Worm (Caenorhabditis elegans) whole organism, young adult: ENCODE results near the gene K11H12.9.

ENCODE experiments used
- B0019.2 ChIP-seq: fragments of 200-800 bp; sonication (Bioruptor generic); conservative IDR thresholded peaks from 2 replicates; pipeline ENCODE4 v1.3.6; 2022; ENCODE audit warnings: missing genetic modification reagents, missing genetic modification characterization, missing compliant biosample characterization
- F23B12.7 ChIP-seq: sonication (generic microtip); optimal IDR thresholded peaks from 2 replicates; lab custom pipeline; 2017; ENCODE audit warnings: missing genetic modification characterization, mild to moderate bottlenecking, missing compliant biosample characterization, antibody characterized with exemption, moderate library complexity; ENCODE audit not compliant: insufficient read depth
- F33H1.4 ChIP-seq: fragments of 200-800 bp; sonication (Bioruptor generic); IDR thresholded peaks from 2 replicates; pipeline ENCODE4 v1.3.6; 2022; ENCODE audit warnings: missing genetic modification reagents, missing genetic modification characterization, missing compliant biosample characterization
- F39B2.1 ChIP-seq: fragments of 200-800 bp; sonication (Bioruptor generic); IDR thresholded peaks from 2 replicates; pipeline ENCODE4 v1.3.6; 2022; ENCODE audit warnings: missing genetic modification reagents, missing genetic modification characterization, missing compliant biosample characterization
- F52B5.7 ChIP-seq: sonication (generic microtip); optimal IDR thresholded peaks from 2 replicates; lab custom pipeline; 2016; ENCODE audit warnings: mild to moderate bottlenecking, missing genetic modification characterization, missing compliant biosample characterization
- F57C9.4 ChIP-seq: sonication (generic microtip); optimal IDR thresholded peaks from 2 replicates; lab custom pipeline; 2017; ENCODE audit warnings: mild to moderate bottlenecking, missing genetic modification characterization, missing compliant biosample characterization
- Y53G8AR.9 ChIP-seq: fragments of 200-800 bp; sonication (Bioruptor generic); conservative IDR thresholded peaks from 2 replicates; pipeline ENCODE4 v1.3.6; 2022; ENCODE audit warnings: missing genetic modification reagents, missing genetic modification characterization, missing compliant biosample characterization
- Y56A3A.18 ChIP-seq: fragments of 200-800 bp; sonication (Bioruptor generic); IDR thresholded peaks from 2 replicates; pipeline ENCODE4 v1.3.6; 2022; ENCODE audit warnings: missing genetic modification reagents, missing genetic modification characterization, missing compliant biosample characterization
- Y67H2A.10 ChIP-seq: fragments of 200-800 bp; sonication (Bioruptor generic); conservative IDR thresholded peaks from 2 replicates; pipeline ENCODE4 v1.3.6; 2022; ENCODE audit warnings: missing genetic modification reagents, missing genetic modification characterization, missing compliant biosample characterization
- aptf-3 ChIP-seq: fragments of 200-800 bp; sonication (Bioruptor generic); IDR thresholded peaks from 2 replicates; pipeline ENCODE4 v1.3.6; 2022; ENCODE audit warnings: missing genetic modification characterization, missing compliant biosample characterization
- bed-1 ChIP-seq: fragments of 200-800 bp; sonication (Bioruptor generic); IDR thresholded peaks from 2 replicates; pipeline ENCODE4 v1.3.6; 2022; ENCODE audit warnings: missing genetic modification reagents, missing genetic modification characterization, missing compliant biosample characterization
- ccch-3 ChIP-seq: fragments of 200-800 bp; sonication (Bioruptor generic); optimal IDR thresholded peaks from 2 replicates; lab custom pipeline; 2018; ENCODE audit warnings: mild to moderate bottlenecking, missing genetic modification characterization, missing compliant biosample characterization
- ceh-100 ChIP-seq: fragments of 200-800 bp; sonication (Bioruptor generic); IDR thresholded peaks from 2 replicates; pipeline ENCODE4 v1.3.6; 2022; ENCODE audit warnings: missing genetic modification reagents, missing genetic modification characterization, missing compliant biosample characterization
- dox-1 ChIP-seq: fragments of 200-800 bp; sonication (Bioruptor generic); IDR thresholded peaks from 2 replicates; pipeline ENCODE4 v1.3.6; 2022; ENCODE audit warnings: missing genetic modification reagents, missing genetic modification characterization, missing compliant biosample characterization
- dpff-1 ChIP-seq: sonication (generic microtip); optimal IDR thresholded peaks from 2 replicates; lab custom pipeline; 2017; ENCODE audit warnings: mild to moderate bottlenecking, missing genetic modification characterization, missing compliant biosample characterization
- dpl-1 ChIP-seq: fragments of 150-350 bp; optimal IDR thresholded peaks from 2 replicates; lab custom pipeline; 2014; ENCODE audit warnings: missing biosample characterization, missing genetic modification reagents, missing genetic modification characterization
- fkh-3 ChIP-seq: sonication (generic microtip); optimal IDR thresholded peaks from 2 replicates; lab custom pipeline; 2016; ENCODE audit warnings: mild to moderate bottlenecking, missing genetic modification characterization, missing compliant biosample characterization
- hmg-20 ChIP-seq: fragments of 200-800 bp; sonication (Bioruptor generic); IDR thresholded peaks from 2 replicates; pipeline ENCODE4 v1.3.6; 2022; ENCODE audit warnings: missing genetic modification reagents, missing genetic modification characterization, missing compliant biosample characterization
- hsf-1 ChIP-seq: fragments of 200-800 bp; sonication (Bioruptor generic); IDR thresholded peaks from 2 replicates; pipeline ENCODE4 v1.3.6; 2022; ENCODE audit warnings: missing genetic modification reagents, missing genetic modification characterization, missing compliant biosample characterization
- lin-40 ChIP-seq: sonication (generic microtip); optimal IDR thresholded peaks from 2 replicates; lab custom pipeline; 2016; ENCODE audit warnings: missing genetic modification characterization, mild to moderate bottlenecking, missing compliant biosample characterization, missing genotype, missing genetic modification reagents
- lsy-27 ChIP-seq: sonication (generic microtip); optimal IDR thresholded peaks from 2 replicates; lab custom pipeline; 2017; ENCODE audit warnings: missing genetic modification characterization, mild to moderate bottlenecking, missing compliant biosample characterization, antibody characterized with exemption, missing genotype, borderline replicate concordance; ENCODE audit not compliant: insufficient read depth
- madf-10 ChIP-seq: sonication (generic microtip); optimal IDR thresholded peaks from 2 replicates; lab custom pipeline; 2016; ENCODE audit warnings: mild to moderate bottlenecking, missing genetic modification characterization, missing compliant biosample characterization
- madf-3 ChIP-seq: fragments of 200-800 bp; sonication (Bioruptor generic); IDR thresholded peaks from 2 replicates; pipeline ENCODE4 v1.3.6; 2022; ENCODE audit warnings: missing genetic modification reagents, missing genetic modification characterization, missing compliant biosample characterization
- madf-8 ChIP-seq: fragments of 200-800 bp; sonication (Bioruptor generic); conservative IDR thresholded peaks from 2 replicates; pipeline ENCODE4 v1.3.6; 2022; ENCODE audit warnings: missing genetic modification reagents, missing genetic modification characterization, missing compliant biosample characterization
- mcd-1 ChIP-seq: fragments of 200-800 bp; sonication (Bioruptor generic); IDR thresholded peaks from 2 replicates; pipeline ENCODE4 v1.3.6; 2022; ENCODE audit warnings: missing genetic modification reagents, missing genetic modification characterization, missing compliant biosample characterization
- nfya-1 ChIP-seq: sonication (generic microtip); optimal IDR thresholded peaks from 2 replicates; lab custom pipeline; 2017; ENCODE audit warnings: antibody characterized with exemption, missing compliant biosample characterization, missing genetic modification characterization, borderline replicate concordance; ENCODE audit not compliant: insufficient read depth
- nfyb-1 ChIP-seq: fragments of 200-800 bp; sonication (Bioruptor generic); IDR thresholded peaks from 2 replicates; pipeline ENCODE4 v1.3.6; 2022; ENCODE audit warnings: missing genetic modification reagents, missing genetic modification characterization, missing compliant biosample characterization
- nhr-80 ChIP-seq: sonication (generic microtip); optimal IDR thresholded peaks from 2 replicates; lab custom pipeline; 2016; ENCODE audit warnings: missing genetic modification characterization, missing compliant biosample characterization
- rcor-1 ChIP-seq: fragments of 200-800 bp; sonication (Bioruptor generic); IDR thresholded peaks from 2 replicates; pipeline ENCODE4 v1.3.6; 2022; ENCODE audit warnings: missing genetic modification reagents, missing genetic modification characterization, missing compliant biosample characterization
- rec-8 ChIP-seq, 2 experiments: sonication (generic microtip); optimal IDR thresholded peaks; 2 replicates each; lab custom pipeline; 2016; ENCODE audit warnings: mild to moderate bottlenecking in 2 of 2, missing genetic modification characterization in 2 of 2, missing genetic modification reagents in 2 of 2, missing genotype in 2 of 2, missing biosample characterization in 1 of 2, missing compliant biosample characterization in 1 of 2, moderate library complexity in 1 of 2
- sea-2 ChIP-seq: fragments of 200-800 bp; sonication (Bioruptor generic); IDR thresholded peaks from 2 replicates; pipeline ENCODE4 v1.3.6; 2022; ENCODE audit warnings: missing genetic modification characterization, missing compliant biosample characterization
- snpc-1.1 ChIP-seq: sonication (generic microtip); optimal IDR thresholded peaks from 2 replicates; lab custom pipeline; 2017; ENCODE audit warnings: missing genetic modification characterization, mild to moderate bottlenecking, missing compliant biosample characterization, antibody characterized with exemption, moderate library complexity, missing genotype, missing genetic modification reagents; ENCODE audit not compliant: insufficient read depth
- snpc-1.3 ChIP-seq: sonication (generic microtip); optimal IDR thresholded peaks from 2 replicates; lab custom pipeline; 2017; ENCODE audit warnings: missing genetic modification characterization, mild to moderate bottlenecking, missing compliant biosample characterization, antibody characterized with exemption, moderate library complexity, missing genotype, missing genetic modification reagents; ENCODE audit not compliant: insufficient read depth
- snpc-4 ChIP-seq, 5 experiments: fragments of 150-350 bp in 1 of 5; sonication (generic microtip) in 4 of 5; optimal IDR thresholded peaks; 2 replicates each; lab custom pipeline; 2014 to 2018; ENCODE audit warnings: missing genetic modification characterization in 5 of 5, missing biosample characterization in 3 of 5, antibody characterized with exemption in 2 of 5, mild to moderate bottlenecking in 2 of 5, missing compliant biosample characterization in 2 of 5, missing genotype in 2 of 5, moderate library complexity in 2 of 5, missing genetic modification reagents in 1 of 5
- tbp1 ChIP-seq: fragments of 200-800 bp; sonication (Bioruptor generic); optimal IDR thresholded peaks from 2 replicates; lab custom pipeline; 2018; ENCODE audit warnings: mild to moderate bottlenecking, missing genetic modification characterization, missing compliant biosample characterization
- unc-130 ChIP-seq: sonication (generic microtip); optimal IDR thresholded peaks from 2 replicates; lab custom pipeline; 2016; ENCODE audit warnings: missing genetic modification reagents, missing genetic modification characterization, missing compliant biosample characterization
- unc-62 ChIP-seq: fragments of 150-350 bp; optimal IDR thresholded peaks from 2 replicates; lab custom pipeline; 2014; ENCODE audit warnings: missing biosample characterization, missing genetic modification reagents, missing genetic modification characterization
- zim-3 ChIP-seq: sonication (generic microtip); optimal IDR thresholded peaks from 2 replicates; lab custom pipeline; 2017; ENCODE audit warnings: mild to moderate bottlenecking, missing genetic modification characterization, moderate library complexity, missing compliant biosample characterization
- ztf-26 ChIP-seq: sonication (generic microtip); optimal IDR thresholded peaks from 2 replicates; lab custom pipeline; 2017; ENCODE audit warnings: missing genetic modification characterization, missing compliant biosample characterization
- ztf-3 ChIP-seq: fragments of 200-800 bp; sonication (Bioruptor generic); optimal IDR thresholded peaks from 2 replicates; lab custom pipeline; 2018; ENCODE audit warnings: mild to moderate bottlenecking, missing genetic modification characterization, missing compliant biosample characterization

Gene K11H12.9

ce11 chrIV:675471-676159 lies 26.1 kb downstream of the K11H12.9 start, which contains the start of the genes K11H12.4 and K11H12.10:
Gene K11H12.4, minus strand, starts transcription at chrIV:675883.
Gene K11H12.10, plus strand, starts transcription at chrIV:676075.
- TF ChIP-seq dox-1 (GFP tag; lab: Robert Waterston, UW), result 0 out of 2 replicates have a peak, but pooled peaks have one; percentile 16
- TF ChIP-seq rcor-1 (GFP tag; lab: Robert Waterston, UW), result no peak
- peak; percentile 57 for TF ChIP-seq nhr-80
- TF ChIP-seq Y56A3A.18 (GFP tag; lab: Robert Waterston, UW), result no peak

DNA sequence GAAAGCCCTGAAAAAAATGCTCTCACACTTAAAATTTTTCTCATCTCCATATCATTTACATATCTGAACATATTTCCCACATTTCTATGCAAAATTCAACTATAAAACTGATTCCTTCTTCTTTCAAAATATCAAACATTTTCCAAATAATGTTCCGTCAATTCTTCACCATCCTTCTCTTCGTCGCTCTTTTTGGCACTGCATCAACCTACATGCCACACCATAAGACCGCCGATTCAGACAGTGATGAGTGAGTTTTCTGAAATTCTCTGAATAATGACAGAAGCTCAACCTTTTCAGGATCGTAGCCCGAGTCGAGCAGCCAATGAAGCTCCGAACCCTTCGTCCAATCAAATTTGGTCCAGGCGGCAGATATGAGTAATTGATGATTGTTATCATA lies 26.8 kb downstream of the K11H12.9 start, which contains the start of gene K11H12.5:
K11H12.5 (plus strand) TSS at position 301 of the 400 bp plus-strand sequence.
- TF ChIP-seq dpl-1 (GFP tag; lab: Kevin White, UChicago) (no peak), madf-3 (GFP tag; lab: Robert Waterston, UW) (no peak)

ce11 chrIV:682726-683340 lies 33.4 kb downstream of the K11H12.9 start:
- TF ChIP-seq lsy-27 (no peak), madf-3 (GFP tag; lab: Robert Waterston, UW) (no peak), sea-2 (no peak), fkh-3 (tag; lab: Kevin White, UChicago) (peak; percentile 28), F23B12.7 (peak; percentile 94), madf-10 (peak; percentile 69), ceh-100 (peak; percentile 61), nfya-1 (tag; lab: Kevin White, UChicago) (no peak), tbp1 (GFP tag; lab: Kevin White, UChicago) (peak; percentile 97), unc-62 (GFP tag; lab: Kevin White, UChicago) (no peak), ccch-3 (GFP tag; lab: Kevin White, UChicago) (no peak), nfyb-1 (GFP tag; lab: Robert Waterston, UW) (peak; percentile 79), madf-8 (GFP tag; lab: Robert Waterston, UW) (no peak), F39B2.1 (GFP tag; lab: Robert Waterston, UW) (no peak), hmg-20 (peak; percentile 65), lin-40 (no peak), B0019.2 (GFP tag; lab: Robert Waterston, UW) (no peak), snpc-1.3 (tag; lab: Kevin White, UChicago) (peak; percentile 26), Y56A3A.18 (GFP tag; lab: Robert Waterston, UW) (peak; percentile 74; the same call in 1 of the 2 replicates), zim-3 (tag; lab: Kevin White, UChicago) (peak; percentile 82), ztf-26 (peak; percentile 70), ztf-3 (GFP tag; lab: Kevin White, UChicago) (peak; percentile 41), F52B5.7 (peak; percentile 78), mcd-1 (peak; percentile 77), snpc-4 (GFP tag; optimal IDR thresholded peaks at IDR 0.05; lab: Kevin White, UChicago) (peak; percentile 42), snpc-4 (tag; optimal IDR thresholded peaks at IDR 0.05; lab: Kevin White, UChicago) (no peak), Y67H2A.10 (GFP tag; lab: Robert Waterston, UW) (no peak), snpc-1.1 (tag; lab: Kevin White, UChicago) (peak; percentile 17), Y53G8AR.9 (GFP tag; lab: Robert Waterston, UW) (no peak), unc-130 (peak; percentile 64), dpff-1 (tag; lab: Kevin White, UChicago) (no peak), aptf-3 (GFP tag; lab: Robert Waterston, UW) (0 out of 2 replicates have a peak, but pooled peaks have one; percentile 77), hsf-1 (GFP tag; lab: Robert Waterston, UW) (no peak), rec-8 (tag; optimal IDR thresholded peaks at IDR 0.05; lab: Kevin White, UChicago) (peak; percentile 71 to 73), F57C9.4 (tag; lab: Kevin White, UChicago) (no peak), bed-1 (GFP tag; lab: Robert Waterston, UW) (no peak), F33H1.4 (0 out of 2 replicates have a peak, but pooled peaks have one; percentile 19)
